Fruit fly (Drosophila melanogaster) whole organism, embryonic: ENCODE measurements around the gene Bicra.
A peak's percentile ranks its signal among the peaks of the same experiment; 100 is the strongest.

Experiments used
- Awh ChIP-seq: fragments of 200-800 bp; sonication (Bioruptor generic); IDR thresholded peaks from 2 replicates; pipeline ENCODE4, ENCODE4 v1.3.6; 2022; ENCODE audit warnings: missing biosample characterization, missing genetic modification characterization
- CG10209 ChIP-seq: fragments of 200-800 bp; sonication (Bioruptor generic); optimal IDR thresholded peaks from 3 replicates; lab custom pipeline; 2017; ENCODE audit warnings: missing biosample characterization, mild to moderate bottlenecking, missing genetic modification characterization, missing genetic modification reagents
- CG10979 ChIP-seq: fragments of 200-800 bp; sonication (Bioruptor generic); optimal IDR thresholded peaks from 2 replicates; lab custom pipeline; 2018; ENCODE audit warnings: missing biosample characterization, mild to moderate bottlenecking, missing genetic modification characterization, moderate library complexity
- CG11695 ChIP-seq: fragments of 200-800 bp; sonication (Bioruptor generic); IDR thresholded peaks from 3 replicates; pipeline ENCODE4 v1.3.6; 2022; ENCODE audit warnings: missing biosample characterization, missing genetic modification characterization
- CG12155 ChIP-seq: fragments of 200-800 bp; sonication (Bioruptor generic); optimal IDR thresholded peaks from 3 replicates; lab custom pipeline; 2016; ENCODE audit warnings: missing biosample characterization, missing genetic modification characterization
- CG13123 ChIP-seq: fragments of 200-800 bp; sonication (Bioruptor generic); optimal IDR thresholded peaks from 2 replicates; lab custom pipeline; 2016; ENCODE audit warnings: missing biosample characterization, missing genetic modification characterization
- CG13775 ChIP-seq: fragments of 200-800 bp; sonication (Bioruptor generic); optimal IDR thresholded peaks from 3 replicates; lab custom pipeline; 2017; ENCODE audit warnings: missing biosample characterization, mild to moderate bottlenecking, missing genetic modification characterization
- CG14014 ChIP-seq: fragments of 200-800 bp; sonication (Bioruptor generic); IDR thresholded peaks from 2 replicates; pipeline ENCODE4 v1.3.6; 2022; ENCODE audit warnings: missing biosample characterization, missing genetic modification characterization
- CG14441 ChIP-seq: fragments of 200-800 bp; sonication (Bioruptor generic); IDR thresholded peaks from 2 replicates; pipeline ENCODE4 v1.3.6; 2022; ENCODE audit warnings: missing biosample characterization, missing genetic modification characterization
- CG15011 ChIP-seq: fragments of 200-800 bp; sonication (Bioruptor generic); optimal IDR thresholded peaks from 3 replicates; lab custom pipeline; 2018; ENCODE audit warnings: missing biosample characterization, mild to moderate bottlenecking, missing genetic modification characterization
- CG15073 ChIP-seq: fragments of 200-800 bp; sonication (Bioruptor generic); optimal IDR thresholded peaks from 2 replicates; lab custom pipeline; 2016; ENCODE audit warnings: missing biosample characterization, missing genetic modification characterization
- CG17385 ChIP-seq: fragments of 200-800 bp; sonication (Bioruptor generic); optimal IDR thresholded peaks from 3 replicates; lab custom pipeline; 2018; ENCODE audit warnings: missing biosample characterization, mild to moderate bottlenecking, missing genetic modification characterization
- CG2678 ChIP-seq: fragments of 200-800 bp; sonication (Bioruptor generic); optimal IDR thresholded peaks from 3 replicates; lab custom pipeline; 2019; ENCODE audit warnings: missing biosample characterization, mild to moderate bottlenecking, missing genetic modification characterization, moderate library complexity
- CG3065 ChIP-seq: fragments of 200-800 bp; sonication (Bioruptor generic); optimal IDR thresholded peaks from 2 replicates; lab custom pipeline; 2016; ENCODE audit warnings: missing biosample characterization, missing genetic modification characterization
- CG3847 ChIP-seq: fragments of 200-800 bp; sonication (Bioruptor generic); IDR thresholded peaks from 2 replicates; pipeline ENCODE4 v1.3.6; 2022; ENCODE audit warnings: missing biosample characterization, missing genetic modification characterization
- CG43689 ChIP-seq: fragments of 200-800 bp; sonication (Bioruptor generic); IDR thresholded peaks from 2 replicates; pipeline ENCODE4 v1.3.6; 2022; ENCODE audit warnings: missing biosample characterization, missing genetic modification characterization
- CG4404 ChIP-seq: fragments of 200-800 bp; sonication (Bioruptor generic); IDR thresholded peaks from 2 replicates; pipeline ENCODE4 v1.3.6; 2022; ENCODE audit warnings: missing biosample characterization, missing genetic modification characterization
- CG4707 ChIP-seq: fragments of 200-800 bp; sonication (Bioruptor generic); optimal IDR thresholded peaks from 2 replicates; lab custom pipeline; 2018; ENCODE audit warnings: missing biosample characterization, mild to moderate bottlenecking, missing genetic modification characterization, moderate library complexity
- CG6689 ChIP-seq: fragments of 200-800 bp; sonication (Bioruptor generic); IDR thresholded peaks from 2 replicates; pipeline ENCODE4 v1.3.6; 2022; ENCODE audit warnings: missing biosample characterization, missing genetic modification characterization
- CG7745 ChIP-seq: fragments of 200-800 bp; sonication (Bioruptor generic); optimal IDR thresholded peaks from 2 replicates; lab custom pipeline; 2018; ENCODE audit warnings: missing biosample characterization, mild to moderate bottlenecking, missing genetic modification characterization, moderate library complexity
- CG7963 ChIP-seq: fragments of 200-800 bp; sonication (Bioruptor generic); IDR thresholded peaks from 3 replicates; pipeline ENCODE4 v1.3.6; 2022; ENCODE audit warnings: missing biosample characterization, missing genetic modification characterization; ENCODE audit not compliant: partially characterized antibody
- CG7987 ChIP-seq: fragments of 200-800 bp; sonication (Bioruptor generic); optimal IDR thresholded peaks from 2 replicates; lab custom pipeline; 2018; ENCODE audit warnings: missing biosample characterization, mild to moderate bottlenecking, missing genetic modification characterization, moderate library complexity
- CG9797 ChIP-seq: fragments of 200-800 bp; sonication (Bioruptor generic); optimal IDR thresholded peaks from 3 replicates; lab custom pipeline; 2018; ENCODE audit warnings: missing biosample characterization, mild to moderate bottlenecking, missing genetic modification characterization
- CG9932 ChIP-seq: fragments of 200-800 bp; sonication (Bioruptor generic); IDR thresholded peaks from 2 replicates; pipeline ENCODE4 v1.3.6; 2022; ENCODE audit warnings: missing biosample characterization, missing genetic modification characterization
- CkIIα-i1 ChIP-seq: fragments of 200-800 bp; sonication (Bioruptor generic); IDR thresholded peaks from 2 replicates; pipeline ENCODE4 v1.3.6; 2022; ENCODE audit warnings: missing biosample characterization, missing genetic modification characterization
- Deaf1 ChIP-seq: fragments of 200-800 bp; optimal IDR thresholded peaks from 3 replicates; lab custom pipeline; 2019; ENCODE audit warnings: missing biosample characterization, mild to moderate bottlenecking, missing genetic modification characterization, moderate library complexity
- Dfd ChIP-seq, 2 experiments: fragments of >200 bp; optimal IDR thresholded peaks; 2 replicates each; lab custom pipeline; 2017; ENCODE audit warnings: missing biosample characterization in 2 of 2, missing genetic modification characterization in 2 of 2
- Dref ChIP-seq: fragments of 200-800 bp; sonication (Bioruptor generic); IDR thresholded peaks from 2 replicates; pipeline ENCODE4 v1.3.6; 2022; ENCODE audit warnings: missing biosample characterization, missing genetic modification characterization
- E2f1 ChIP-seq: fragments of 200-800 bp; sonication (Bioruptor generic); IDR thresholded peaks from 2 replicates; pipeline ENCODE4 v1.3.6; 2022; ENCODE audit warnings: missing biosample characterization, missing genetic modification characterization
- HmgD ChIP-seq: fragments of 200-800 bp; sonication (Bioruptor generic); optimal IDR thresholded peaks from 3 replicates; lab custom pipeline; 2016; ENCODE audit warnings: missing biosample characterization, missing genetic modification characterization
- Hr78 ChIP-seq, 2 experiments: fragments of 200-800 bp in 1 of 2; fragments of >200 bp in 1 of 2; sonication (Bioruptor generic) in 1 of 2; optimal IDR thresholded peaks; 2 replicates each; lab custom pipeline; 2017 to 2019; ENCODE audit warnings: missing biosample characterization in 2 of 2, missing genetic modification characterization in 2 of 2, mild to moderate bottlenecking in 1 of 2, moderate library complexity in 1 of 2
- Ravus ChIP-seq: fragments of 200-800 bp; sonication (Bioruptor generic); IDR thresholded peaks from 2 replicates; pipeline ENCODE4 v1.3.6; 2022; ENCODE audit warnings: missing biosample characterization, missing genetic modification characterization
- Six4 ChIP-seq: fragments of 200-800 bp; sonication (Bioruptor generic); optimal IDR thresholded peaks from 2 replicates; lab custom pipeline; 2016; ENCODE audit warnings: missing biosample characterization, missing genetic modification characterization
- Trl ChIP-seq, 3 experiments: fragments of >200 bp in 2 of 3; fragments of 200-800 bp in 1 of 3; sonication (Bioruptor generic) in 1 of 3; optimal IDR thresholded peaks; 2 replicates in 1 of 3; 3 replicates in 2 of 3; lab custom pipeline; 2016 to 2017; ENCODE audit warnings: missing biosample characterization in 1 of 3, missing genetic modification characterization in 1 of 3
- ab ChIP-seq: fragments of 200-800 bp; sonication (Bioruptor generic); optimal IDR thresholded peaks from 2 replicates; lab custom pipeline; 2016; ENCODE audit warnings: missing biosample characterization, missing genetic modification characterization
- ac ChIP-seq: fragments of 200-800 bp; sonication (Bioruptor generic); optimal IDR thresholded peaks from 3 replicates; lab custom pipeline; 2017; ENCODE audit warnings: missing biosample characterization, mild to moderate bottlenecking, missing genetic modification characterization
- amos ChIP-seq: fragments of 200-800 bp; sonication (Bioruptor generic); IDR thresholded peaks from 2 replicates; pipeline ENCODE4 v1.3.6; 2022; ENCODE audit warnings: missing biosample characterization, missing genetic modification characterization; ENCODE audit not compliant: partially characterized antibody
- bcd ChIP-seq: fragments of 200-800 bp; sonication (Bioruptor generic); optimal IDR thresholded peaks from 2 replicates; lab custom pipeline; 2017; ENCODE audit warnings: missing biosample characterization, mild to moderate bottlenecking, missing genetic modification characterization
- dmrt11E ChIP-seq: fragments of 200-800 bp; sonication (Bioruptor generic); optimal IDR thresholded peaks from 3 replicates; lab custom pipeline; 2018; ENCODE audit warnings: missing biosample characterization, mild to moderate bottlenecking, missing genetic modification characterization, moderate library complexity
- dmrt99B ChIP-seq: fragments of 200-800 bp; sonication (Bioruptor generic); optimal IDR thresholded peaks from 2 replicates; lab custom pipeline; 2018; ENCODE audit warnings: missing biosample characterization, mild to moderate bottlenecking, missing genetic modification characterization, moderate library complexity
- dysf ChIP-seq: fragments of 200-800 bp; sonication (Bioruptor generic); IDR thresholded peaks from 3 replicates; pipeline ENCODE4 v1.3.6; 2022; ENCODE audit warnings: missing biosample characterization, missing genetic modification characterization
- fd102C ChIP-seq: fragments of 200-800 bp; sonication (Bioruptor generic); optimal IDR thresholded peaks from 2 replicates; lab custom pipeline; 2018; ENCODE audit warnings: missing biosample characterization, mild to moderate bottlenecking, missing genetic modification characterization, moderate library complexity
- gem ChIP-seq: fragments of 200-800 bp; sonication (Bioruptor generic); optimal IDR thresholded peaks from 2 replicates; lab custom pipeline; 2019; ENCODE audit warnings: missing biosample characterization, mild to moderate bottlenecking, missing genetic modification characterization, moderate library complexity
- gfzf ChIP-seq: fragments of 200-800 bp; sonication (Bioruptor generic); optimal IDR thresholded peaks from 2 replicates; lab custom pipeline; 2016; ENCODE audit warnings: missing biosample characterization, mild to moderate bottlenecking, missing genetic modification characterization, moderate library complexity
- ham ChIP-seq: fragments of 200-800 bp; sonication (Bioruptor generic); IDR thresholded peaks from 2 replicates; pipeline ENCODE4 v1.3.6; 2022; ENCODE audit warnings: missing biosample characterization, missing genetic modification characterization
- klu ChIP-seq: fragments of 200-800 bp; sonication (Bioruptor generic); IDR thresholded peaks from 2 replicates; pipeline ENCODE4 v1.3.6; 2022; ENCODE audit warnings: missing biosample characterization, missing genetic modification characterization
- lilli ChIP-seq: fragments of 200-800 bp; sonication (Bioruptor generic); optimal IDR thresholded peaks from 3 replicates; lab custom pipeline; 2016; ENCODE audit warnings: missing biosample characterization, missing genetic modification characterization
- nom ChIP-seq: fragments of 200-800 bp; sonication (Bioruptor generic); optimal IDR thresholded peaks from 2 replicates; lab custom pipeline; 2017; ENCODE audit warnings: missing biosample characterization, missing genetic modification characterization, mild to moderate bottlenecking, moderate library complexity, missing genetic modification reagents
- otp ChIP-seq: fragments of 200-800 bp; sonication (Bioruptor generic); IDR thresholded peaks from 3 replicates; pipeline ENCODE4, ENCODE4 v1.3.6; 2022; ENCODE audit warnings: missing biosample characterization, missing genetic modification characterization
- rib ChIP-seq: fragments of 200-800 bp; sonication (Bioruptor generic); IDR thresholded peaks from 2 replicates; pipeline ENCODE4 v1.3.6; 2022; ENCODE audit warnings: missing biosample characterization, missing genetic modification characterization
- vvl ChIP-seq: fragments of 200-800 bp; sonication (Bioruptor generic); IDR thresholded peaks from 2 replicates; pipeline ENCODE4 v1.3.6; 2022; ENCODE audit warnings: missing biosample characterization, missing genetic modification characterization

The Bicra gene

dm6 chr3R:29027122-29027521, 35.7 kb upstream of the Bicra start, which contains the start of the genes eIF4E6 and CG1951 (continued):
- TF ChIP-seq CG11695 (GFP tag; lab: Robert Waterston, UW), result no peak
- TF ChIP-seq fd102C (GFP tag; lab: Kevin White, UChicago), result no peak
- no peak for TF ChIP-seq E2f1 (GFP tag; lab: Robert Waterston, UW)
- TF ChIP-seq gem (tag; lab: Kevin White, UChicago), result no peak
- TF ChIP-seq CG9797 (GFP tag; lab: Kevin White, UChicago), result no peak
- TF ChIP-seq rib (GFP tag; lab: Robert Waterston, UW), result no peak
- no peak for TF ChIP-seq dmrt11E (tag; lab: Kevin White, UChicago)
- TF ChIP-seq CG3065, result no peak
- TF ChIP-seq Dref (GFP tag; lab: Robert Waterston, UW), result peak; percentile 89
- no peak for TF ChIP-seq CG3847 (GFP tag; lab: Robert Waterston, UW)
- no peak for TF ChIP-seq Dfd (GFP tag; optimal IDR thresholded peaks at IDR 0.05; lab: Kevin White, UChicago)
- no peak for TF ChIP-seq otp (GFP tag; lab: Robert Waterston, UW)
- TF ChIP-seq ac (GFP tag; lab: Kevin White, UChicago), result no peak
- TF ChIP-seq lilli (GFP tag; lab: Kevin White, UChicago), result no peak
- TF ChIP-seq Six4 (GFP tag; lab: Kevin White, UChicago), result no peak
- TF ChIP-seq CG43689 (GFP tag; lab: Robert Waterston, UW), result no peak
- TF ChIP-seq CG7963 (GFP tag; lab: Robert Waterston, UW), result peak; percentile 95
- TF ChIP-seq Deaf1, result no peak
- TF ChIP-seq HmgD (GFP tag; lab: Kevin White, UChicago), result peak; percentile 28
- no peak for TF ChIP-seq Awh (GFP tag; lab: Robert Waterston, UW)
- 0 out of 2 replicates have a peak, but pooled peaks have one; percentile 9 for TF ChIP-seq vvl (GFP tag; lab: Robert Waterston, UW)
- TF ChIP-seq ham (GFP tag; lab: Robert Waterston, UW), result no peak
- no peak for TF ChIP-seq CG10979 (tag; lab: Kevin White, UChicago)
- no peak for TF ChIP-seq dmrt99B (tag; lab: Kevin White, UChicago)
- TF ChIP-seq gfzf, result peak; percentile 21
- no peak for TF ChIP-seq CG4707 (GFP tag; lab: Kevin White, UChicago)
- no peak for TF ChIP-seq Trl (optimal IDR thresholded peaks at IDR 0.05; lab: Kevin White, UChicago)
- no peak for TF ChIP-seq Trl (GFP tag; optimal IDR thresholded peaks at IDR 0.05; lab: Kevin White, UChicago)
- no peak for TF ChIP-seq CG6689 (GFP tag; lab: Robert Waterston, UW)
- no peak for TF ChIP-seq CG14014 (GFP tag; lab: Robert Waterston, UW)
- no peak for TF ChIP-seq CG12155
- TF ChIP-seq CG9932, result no peak; the same call in 1 of the 2 replicates
- TF ChIP-seq CG15073 (GFP tag; lab: Kevin White, UChicago), result no peak
- TF ChIP-seq CG13123, result no peak
- TF ChIP-seq CkIIα-i1 (GFP tag; lab: Robert Waterston, UW), result no peak
- no peak for TF ChIP-seq Ravus (GFP tag; lab: Robert Waterston, UW)
- no peak for TF ChIP-seq CG15011 (GFP tag; lab: Kevin White, UChicago)
- TF ChIP-seq CG13775 (GFP tag; lab: Kevin White, UChicago), result no peak
- TF ChIP-seq CG10209 (GFP tag; lab: Kevin White, UChicago), result no peak
- no peak for TF ChIP-seq bcd
- peak; percentile 16 for TF ChIP-seq CG7987 (GFP tag; lab: Kevin White, UChicago)
- no peak for TF ChIP-seq ab (GFP tag; lab: Kevin White, UChicago)
- no peak for TF ChIP-seq CG4404 (GFP tag; lab: Robert Waterston, UW)
- no peak for TF ChIP-seq Hr78 (GFP tag; optimal IDR thresholded peaks at IDR 0.05; lab: Kevin White, UChicago)
- no peak for TF ChIP-seq CG2678 (tag; lab: Kevin White, UChicago)
- peak; percentile 97 for TF ChIP-seq amos (GFP tag; lab: Robert Waterston, UW)
- TF ChIP-seq CG14441 (GFP tag; lab: Robert Waterston, UW), result no peak
- no peak for TF ChIP-seq nom (GFP tag; lab: Kevin White, UChicago)
- TF ChIP-seq dysf, result no peak
- TF ChIP-seq CG7745 (tag; lab: Kevin White, UChicago), result no peak
- TF ChIP-seq CG17385 (GFP tag; lab: Kevin White, UChicago), result no peak
- TF ChIP-seq klu, result no peak
